Worm (Caenorhabditis elegans) whole organism, L1 larva: ENCODE data around the gene lgc-31.

ENCODE experiments used
- C16A3.4 ChIP-seq: fragments of 150-350 bp; optimal IDR thresholded peaks from 2 replicates; lab custom pipeline; 2014; ENCODE audit warnings: missing biosample characterization, missing genetic modification characterization
- C34B4.2 ChIP-seq: sonication (generic microtip); optimal IDR thresholded peaks from 2 replicates; lab custom pipeline; 2017; ENCODE audit warnings: mild to moderate bottlenecking, missing genetic modification characterization, missing compliant biosample characterization
- F16B12.6 ChIP-seq: fragments of 150-350 bp; optimal IDR thresholded peaks from 2 replicates; lab custom pipeline; 2014; ENCODE audit warnings: missing biosample characterization, missing genetic modification characterization
- Y116A8C.19 ChIP-seq: sonication (generic microtip); optimal IDR thresholded peaks from 2 replicates; lab custom pipeline; 2016; ENCODE audit warnings: missing compliant biosample characterization, missing genetic modification characterization, borderline replicate concordance
- aly-2 ChIP-seq: fragments of 150-350 bp; optimal IDR thresholded peaks from 2 replicates; lab custom pipeline; 2014; ENCODE audit warnings: missing biosample characterization, missing genetic modification characterization
- blmp-1 ChIP-seq: fragments of 150-350 bp; optimal IDR thresholded peaks from 2 replicates; lab custom pipeline; 2014; ENCODE audit warnings: missing biosample characterization, missing genetic modification characterization
- ceh-63 ChIP-seq: fragments of 200-800 bp; sonication (Bioruptor generic); optimal IDR thresholded peaks from 2 replicates; lab custom pipeline; 2018; ENCODE audit warnings: mild to moderate bottlenecking, missing genetic modification characterization, missing compliant biosample characterization
- ceh-82 ChIP-seq, 3 experiments: fragments of 150-350 bp in 1 of 3; sonication (generic microtip) in 2 of 3; optimal IDR thresholded peaks; 2 replicates each; lab custom pipeline; 2014 to 2017; ENCODE audit warnings: missing biosample characterization in 3 of 3, missing genetic modification characterization in 3 of 3
- ceh-90 ChIP-seq: sonication (generic microtip); optimal IDR thresholded peaks from 2 replicates; lab custom pipeline; 2016; ENCODE audit warnings: missing genetic modification characterization, missing compliant biosample characterization
- ces-1 ChIP-seq: fragments of 150-350 bp; optimal IDR thresholded peaks from 2 replicates; lab custom pipeline; 2014; ENCODE audit warnings: missing biosample characterization, missing genetic modification reagents, missing genetic modification characterization
- dpl-1 ChIP-seq, 3 experiments: fragments of 150-350 bp in 2 of 3; sonication (generic microtip) in 1 of 3; optimal IDR thresholded peaks; 2 replicates each; lab custom pipeline; 2014 to 2017; ENCODE audit warnings: missing biosample characterization in 3 of 3, missing genetic modification characterization in 3 of 3, missing genetic modification reagents in 3 of 3
- dsc-1 ChIP-seq: sonication (generic microtip); optimal IDR thresholded peaks from 2 replicates; lab custom pipeline; 2016; ENCODE audit warnings: mild to moderate bottlenecking, missing genetic modification characterization, missing compliant biosample characterization
- efl-1 ChIP-seq, 4 experiments: fragments of 150-350 bp; optimal IDR thresholded peaks in 3 of 4; peaks in 1 of 4; 1 replicate in 1 of 4; 2 replicates in 3 of 4; lab custom pipeline; 2014; ENCODE audit warnings: missing biosample characterization in 2 of 4, missing genetic modification characterization in 2 of 4, missing genetic modification reagents in 2 of 4
- efl-3 ChIP-seq: fragments of 200-800 bp; sonication (Bioruptor generic); optimal IDR thresholded peaks from 2 replicates; lab custom pipeline; 2018; ENCODE audit warnings: mild to moderate bottlenecking, missing genetic modification characterization, missing compliant biosample characterization
- elt-2 ChIP-seq: sonication (generic microtip); optimal IDR thresholded peaks from 2 replicates; lab custom pipeline; 2016; ENCODE audit warnings: missing genetic modification characterization, mild to moderate bottlenecking, inconsistent platforms, missing compliant biosample characterization, missing genetic modification reagents
- ets-5 ChIP-seq: fragments of 200-800 bp; sonication (Bioruptor generic); IDR thresholded peaks from 2 replicates; pipeline ENCODE4 v1.3.6; 2022; ENCODE audit warnings: missing genetic modification characterization, missing compliant biosample characterization
- fkh-4 ChIP-seq: sonication (generic microtip); optimal IDR thresholded peaks from 2 replicates; lab custom pipeline; 2016; ENCODE audit warnings: missing compliant biosample characterization, missing genetic modification characterization, borderline replicate concordance
- hlh-17 ChIP-seq: fragments of 200-800 bp; sonication (Bioruptor generic); optimal IDR thresholded peaks from 2 replicates; lab custom pipeline; 2018; ENCODE audit warnings: missing genetic modification characterization, mild to moderate bottlenecking, missing compliant biosample characterization, moderate library complexity, borderline replicate concordance
- hpl-2 ChIP-seq: fragments of 150-350 bp; optimal IDR thresholded peaks from 2 replicates; lab custom pipeline; 2014; ENCODE audit warnings: missing biosample characterization, missing genetic modification reagents, missing genetic modification characterization
- jun-1 ChIP-seq: fragments of 150-350 bp; optimal IDR thresholded peaks from 2 replicates; lab custom pipeline; 2014; ENCODE audit warnings: missing biosample characterization, missing genetic modification reagents, missing genetic modification characterization
- lin-13 ChIP-seq: fragments of 150-350 bp; optimal IDR thresholded peaks from 2 replicates; lab custom pipeline; 2014; ENCODE audit warnings: missing biosample characterization, missing genetic modification reagents, missing genetic modification characterization
- lin-35 ChIP-seq, 2 experiments: fragments of 150-350 bp; optimal IDR thresholded peaks; 2 replicates each; lab custom pipeline; 2014; ENCODE audit warnings: missing biosample characterization in 2 of 2, missing genetic modification characterization in 2 of 2, missing genetic modification reagents in 2 of 2
- lin-39 ChIP-seq: fragments of 150-350 bp; optimal IDR thresholded peaks from 2 replicates; lab custom pipeline; 2014; ENCODE audit warnings: missing biosample characterization, missing genetic modification reagents, missing genetic modification characterization
- lir-3 ChIP-seq: sonication (generic microtip); optimal IDR thresholded peaks from 2 replicates; lab custom pipeline; 2016; ENCODE audit warnings: mild to moderate bottlenecking, missing genetic modification characterization, moderate library complexity, missing compliant biosample characterization; ENCODE audit not compliant: poor library complexity
- mab-9 ChIP-seq: fragments of 200-800 bp; sonication (Bioruptor generic); IDR thresholded peaks from 2 replicates; pipeline ENCODE4 v1.3.6; 2022; ENCODE audit warnings: missing genetic modification reagents, missing genetic modification characterization, missing compliant biosample characterization
- mdl-1 ChIP-seq, 2 experiments: fragments of 150-350 bp; optimal IDR thresholded peaks; 2 replicates each; lab custom pipeline; 2014 to 2017; ENCODE audit warnings: missing biosample characterization in 2 of 2, missing genetic modification characterization in 2 of 2, inconsistent platforms in 1 of 2
- nhr-11 ChIP-seq: fragments of 150-350 bp; optimal IDR thresholded peaks from 2 replicates; lab custom pipeline; 2014; ENCODE audit warnings: missing biosample characterization, missing genetic modification characterization
- nhr-12 ChIP-seq: sonication (generic microtip); optimal IDR thresholded peaks from 2 replicates; lab custom pipeline; 2017; ENCODE audit warnings: missing biosample characterization, missing genetic modification characterization
- nhr-237 ChIP-seq: fragments of 150-350 bp; optimal IDR thresholded peaks from 2 replicates; lab custom pipeline; 2014; ENCODE audit warnings: missing biosample characterization, missing genetic modification characterization
- nhr-47 ChIP-seq: sonication (generic microtip); optimal IDR thresholded peaks from 2 replicates; lab custom pipeline; 2016; ENCODE audit warnings: mild to moderate bottlenecking, missing genetic modification characterization, moderate library complexity, missing compliant biosample characterization
- nhr-71 ChIP-seq: sonication (generic microtip); optimal IDR thresholded peaks from 2 replicates; lab custom pipeline; 2016; ENCODE audit warnings: mild to moderate bottlenecking, missing genetic modification characterization, moderate library complexity, missing compliant biosample characterization
- nhr-76 ChIP-seq: sonication (generic microtip); optimal IDR thresholded peaks from 2 replicates; lab custom pipeline; 2017; ENCODE audit warnings: missing biosample characterization, missing genetic modification characterization
- nhr-77 ChIP-seq: fragments of 150-350 bp; optimal IDR thresholded peaks from 2 replicates; lab custom pipeline; 2014; ENCODE audit warnings: missing biosample characterization, missing genetic modification characterization
- nhr-84 ChIP-seq: sonication (generic microtip); optimal IDR thresholded peaks from 2 replicates; lab custom pipeline; 2017; ENCODE audit warnings: missing biosample characterization, missing genetic modification characterization
- nhr-85 ChIP-seq: sonication (generic microtip); peaks from one replicate; lab custom pipeline; 2016; ENCODE audit warnings: missing genetic modification characterization, inconsistent platforms, missing compliant biosample characterization
- pag-3 ChIP-seq: sonication (generic microtip); optimal IDR thresholded peaks from 2 replicates; lab custom pipeline; 2017; ENCODE audit warnings: missing genetic modification characterization, mild to moderate bottlenecking, missing compliant biosample characterization, antibody characterized with exemption, borderline replicate concordance; ENCODE audit not compliant: insufficient read depth
- pqm-1 ChIP-seq: sonication (generic microtip); optimal IDR thresholded peaks from 3 replicates; lab custom pipeline; 2017; ENCODE audit warnings: missing biosample characterization, missing genetic modification characterization
- rnt-1 ChIP-seq: sonication (generic microtip); optimal IDR thresholded peaks from 2 replicates; lab custom pipeline; 2016; ENCODE audit warnings: mild to moderate bottlenecking, missing genetic modification characterization, moderate library complexity, missing compliant biosample characterization
- snpc-4 ChIP-seq: fragments of 150-350 bp; optimal IDR thresholded peaks from 2 replicates; lab custom pipeline; 2014; ENCODE audit warnings: missing biosample characterization, missing genetic modification characterization
- snu-23 ChIP-seq: sonication (generic microtip); optimal IDR thresholded peaks from 2 replicates; lab custom pipeline; 2016; ENCODE audit warnings: missing genetic modification characterization, missing compliant biosample characterization
- tbx-2 ChIP-seq: sonication (generic microtip); optimal IDR thresholded peaks from 2 replicates; lab custom pipeline; 2016; ENCODE audit warnings: missing genetic modification characterization, missing compliant biosample characterization
- tlp-1 ChIP-seq: fragments of 150-350 bp; optimal IDR thresholded peaks from 2 replicates; lab custom pipeline; 2014; ENCODE audit warnings: missing biosample characterization, missing genetic modification characterization
- unc-130 ChIP-seq: fragments of 150-350 bp; optimal IDR thresholded peaks from 2 replicates; lab custom pipeline; 2017; ENCODE audit warnings: missing biosample characterization, missing genetic modification characterization, inconsistent platforms
- unc-86 ChIP-seq: sonication (generic microtip); optimal IDR thresholded peaks from 2 replicates; lab custom pipeline; 2016; ENCODE audit warnings: missing genetic modification characterization, missing compliant biosample characterization
- unc-98 ChIP-seq: fragments of 200-800 bp; sonication (Bioruptor generic); IDR thresholded peaks from 2 replicates; pipeline ENCODE4 v1.3.6; 2022; ENCODE audit warnings: missing genetic modification characterization, missing compliant biosample characterization
- vab-15 ChIP-seq: sonication (generic microtip); optimal IDR thresholded peaks from 2 replicates; lab custom pipeline; 2017; ENCODE audit warnings: missing genotype, mild to moderate bottlenecking, missing genetic modification characterization, missing compliant biosample characterization
- xbp-1 ChIP-seq: sonication (generic microtip); optimal IDR thresholded peaks from 2 replicates; lab custom pipeline; 2016; ENCODE audit warnings: missing genetic modification characterization, missing compliant biosample characterization
- zag-1 ChIP-seq: fragments of 150-350 bp; optimal IDR thresholded peaks from 2 replicates; lab custom pipeline; 2014; ENCODE audit warnings: missing biosample characterization, missing genetic modification characterization
- ztf-11 ChIP-seq, 2 experiments: sonication (generic microtip); optimal IDR thresholded peaks; 2 replicates each; lab custom pipeline; 2016 to 2017; ENCODE audit warnings: missing genetic modification characterization in 2 of 2, missing biosample characterization in 1 of 2, missing compliant biosample characterization in 1 of 2

The lgc-31 gene

ce11 chrV:15511613-15512216 lies 10.1 kb downstream of the lgc-31 start, which contains the start of gene rpl-38 (continued):
- TF ChIP-seq C34B4.2 (tag; lab: Kevin White, UChicago) (no peak), jun-1 (tag; lab: Kevin White, UChicago) (peak; percentile 76), nhr-47 (tag; lab: Kevin White, UChicago) (peak; percentile 87), nhr-76 (no peak), pqm-1 (tag; lab: Kevin White, UChicago) (no peak), unc-98 (no peak), hpl-2 (peak; percentile 35), efl-3 (no peak), dpl-1 (GFP tag; optimal IDR thresholded peaks at IDR 0.05; lab: Kevin White, UChicago) (peak; percentile 73 to 84 (median 82)), nhr-12 (tag; lab: Kevin White, UChicago) (no peak), mdl-1 (tag; optimal IDR thresholded peaks at IDR 0.05; lab: Kevin White, UChicago) (peak in 1 of 2 experiments; percentile 66), elt-2 (tag; lab: Kevin White, UChicago) (peak; percentile 67), nhr-237 (tag; lab: Kevin White, UChicago) (peak; percentile 7), mab-9 (GFP tag; lab: Robert Waterston, UW) (no peak), vab-15 (tag; lab: Kevin White, UChicago) (peak; percentile 22), tbx-2 (tag; lab: Kevin White, UChicago) (peak; percentile 79), blmp-1 (tag; lab: Kevin White, UChicago) (no peak), unc-130 (tag; lab: Kevin White, UChicago) (peak; percentile 90), snpc-4 (tag; lab: Kevin White, UChicago) (peak; percentile 69), fkh-4 (peak; percentile 45), lin-35 (GFP tag; optimal IDR thresholded peaks at IDR 0.05; lab: Kevin White, UChicago) (peak; percentile 83 to 89), snu-23 (GFP tag; lab: Kevin White, UChicago) (peak; percentile 92), ceh-82 (tag; optimal IDR thresholded peaks at IDR 0.05; lab: Kevin White, UChicago) (peak; percentile 82 to 92 (median 82)), lin-39 (tag; lab: Kevin White, UChicago) (peak; percentile 79), nhr-84 (no peak), C16A3.4 (tag; lab: Kevin White, UChicago) (peak; percentile 94), lir-3 (tag; lab: Kevin White, UChicago) (no peak), Y116A8C.19 (tag; lab: Kevin White, UChicago) (no peak), F16B12.6 (tag; lab: Kevin White, UChicago) (peak; percentile 50), ztf-11 (tag; optimal IDR thresholded peaks at IDR 0.05; lab: Kevin White, UChicago) (peak in 1 of 2 experiments; percentile 18), aly-2 (tag; lab: Kevin White, UChicago) (peak; percentile 66), zag-1 (no peak), lin-13 (GFP tag; lab: Kevin White, UChicago) (peak; percentile 77), nhr-85 (tag; lab: Kevin White, UChicago) (peak; percentile 91), dsc-1 (peak; percentile 76), hlh-17 (GFP tag; lab: Kevin White, UChicago) (no peak), nhr-77 (tag; lab: Kevin White, UChicago) (peak; percentile 62), ces-1 (GFP tag; lab: Kevin White, UChicago) (peak; percentile 17)

- TF ChIP-seq rnt-1 (tag; lab: Kevin White, UChicago) = peak; percentile 73
- TF ChIP-seq unc-130 (tag; lab: Kevin White, UChicago) = no peak
- peak in 1 of 2 experiments; percentile 33 for TF ChIP-seq mdl-1 (tag; optimal IDR thresholded peaks at IDR 0.05; lab: Kevin White, UChicago)
- TF ChIP-seq tlp-1 (tag; lab: Kevin White, UChicago) = no peak
- no peak for TF ChIP-seq efl-3
- TF ChIP-seq pag-3 (tag; lab: Kevin White, UChicago) = no peak
- no peak for TF ChIP-seq snpc-4 (tag; lab: Kevin White, UChicago)
- peak in 1 of 2 experiments; percentile 46 for TF ChIP-seq efl-1 (optimal IDR thresholded peaks at IDR 0.05; lab: Kevin White, UChicago)
- TF ChIP-seq efl-1 (GFP tag; optimal IDR thresholded peaks at IDR 0.05 in 1 of 2; lab: Kevin White, UChicago) = peak; percentile 29 to 93
- TF ChIP-seq fkh-4 = no peak
- peak; percentile 54 for TF ChIP-seq nhr-85 (tag; lab: Kevin White, UChicago)
- peak; percentile 28 to 65 for TF ChIP-seq lin-35 (GFP tag; optimal IDR thresholded peaks at IDR 0.05; lab: Kevin White, UChicago)
- peak in 2 of 3 experiments; percentile 10 to 52 for TF ChIP-seq ceh-82 (tag; optimal IDR thresholded peaks at IDR 0.05; lab: Kevin White, UChicago)
- no peak for TF ChIP-seq ceh-63 (GFP tag; lab: Kevin White, UChicago)
- TF ChIP-seq ceh-90 (tag; lab: Kevin White, UChicago) = no peak
- peak in 1 of 2 experiments; percentile 4 for TF ChIP-seq ztf-11 (tag; optimal IDR thresholded peaks at IDR 0.05; lab: Kevin White, UChicago)
- no peak for TF ChIP-seq nhr-71 (tag; lab: Kevin White, UChicago)
- peak; percentile 1 for TF ChIP-seq xbp-1 (tag; lab: Kevin White, UChicago)
- TF ChIP-seq nhr-11 = no peak
- TF ChIP-seq ets-5 = no peak
- TF ChIP-seq unc-86 (tag; lab: Kevin White, UChicago) = no peak
- peak; percentile 54 for TF ChIP-seq nhr-47 (tag; lab: Kevin White, UChicago)
Measured at ce11 chrV:15505068-15505467, 16.8 kb downstream of the lgc-31 start.
